Worm (Caenorhabditis elegans) whole organism, L3 larva: ENCODE results near the gene tofu-6.

ENCODE experiments used
- R02D3.7 ChIP-seq: fragments of 150-350 bp; optimal IDR thresholded peaks from 2 replicates; lab custom pipeline; 2014; ENCODE audit warnings: missing biosample characterization, missing genetic modification characterization
- ceh-16 ChIP-seq: sonication (generic microtip); optimal IDR thresholded peaks from 2 replicates; lab custom pipeline; 2017; ENCODE audit warnings: missing biosample characterization, missing genetic modification characterization
- ceh-28 ChIP-seq: fragments of 150-350 bp; optimal IDR thresholded peaks from 2 replicates; lab custom pipeline; 2014; ENCODE audit warnings: missing biosample characterization, missing genetic modification reagents, missing genetic modification characterization
- ceh-82 ChIP-seq: fragments of 150-350 bp; optimal IDR thresholded peaks from 2 replicates; lab custom pipeline; 2014; ENCODE audit warnings: missing biosample characterization, missing genetic modification characterization
- ceh-9 ChIP-seq: sonication (generic microtip); optimal IDR thresholded peaks from 2 replicates; lab custom pipeline; 2018; ENCODE audit warnings: missing biosample characterization, missing genetic modification characterization
- daf-12 ChIP-seq: fragments of 150-350 bp; optimal IDR thresholded peaks from 2 replicates; lab custom pipeline; 2014; ENCODE audit warnings: missing biosample characterization, missing genetic modification reagents, missing genetic modification characterization
- egl-27 ChIP-seq: sonication (generic microtip); optimal IDR thresholded peaks from 4 replicates; lab custom pipeline; 2017; ENCODE audit warnings: missing biosample characterization, missing genetic modification reagents, missing genetic modification characterization
- elt-1 ChIP-seq: fragments of 150-350 bp; optimal IDR thresholded peaks from 2 replicates; lab custom pipeline; 2014; ENCODE audit warnings: missing biosample characterization, missing genetic modification characterization
- elt-2 ChIP-seq: sonication (generic microtip); optimal IDR thresholded peaks from 2 replicates; lab custom pipeline; 2016; ENCODE audit warnings: missing genetic modification reagents, mild to moderate bottlenecking, missing genetic modification characterization, missing compliant biosample characterization
- elt-3 ChIP-seq, 3 experiments: fragments of 150-350 bp in 1 of 3; sonication (generic microtip) in 2 of 3; optimal IDR thresholded peaks; 2 replicates in 2 of 3; 4 replicates in 1 of 3; lab custom pipeline; 2014 to 2017; ENCODE audit warnings: missing biosample characterization in 3 of 3, missing genetic modification characterization in 3 of 3
- fkh-10 ChIP-seq: sonication (generic microtip); optimal IDR thresholded peaks from 2 replicates; lab custom pipeline; 2017; ENCODE audit warnings: missing biosample characterization, missing genetic modification reagents, missing genetic modification characterization
- fkh-2 ChIP-seq: fragments of 150-350 bp; optimal IDR thresholded peaks from 2 replicates; lab custom pipeline; 2014; ENCODE audit warnings: missing biosample characterization, missing genetic modification reagents, missing genetic modification characterization
- fos-1 ChIP-seq: fragments of 150-350 bp; optimal IDR thresholded peaks from 2 replicates; lab custom pipeline; 2014; ENCODE audit warnings: missing biosample characterization, missing genetic modification characterization
- hmg-11 ChIP-seq: sonication (generic microtip); optimal IDR thresholded peaks from 2 replicates; lab custom pipeline; 2016; ENCODE audit warnings: missing genetic modification characterization, missing compliant biosample characterization
- lin-15B ChIP-seq: fragments of 150-350 bp; optimal IDR thresholded peaks from 2 replicates; lab custom pipeline; 2014; ENCODE audit warnings: missing biosample characterization, missing genetic modification characterization
- lsy-12 ChIP-seq: sonication (generic microtip); optimal IDR thresholded peaks from 2 replicates; lab custom pipeline; 2016; ENCODE audit warnings: mild to moderate bottlenecking, missing genetic modification characterization, missing compliant biosample characterization
- mdl-1 ChIP-seq: fragments of 150-350 bp; optimal IDR thresholded peaks from 2 replicates; lab custom pipeline; 2014; ENCODE audit warnings: missing biosample characterization, missing genetic modification characterization
- mml-1 ChIP-seq: fragments of 150-350 bp; sonication (generic microtip); optimal IDR thresholded peaks from 3 replicates; lab custom pipeline; 2014; ENCODE audit warnings: missing biosample characterization, missing genetic modification characterization
- nfya-1 ChIP-seq: sonication (generic microtip); optimal IDR thresholded peaks from 2 replicates; lab custom pipeline; 2017; ENCODE audit warnings: missing genetic modification characterization, mild to moderate bottlenecking, missing compliant biosample characterization, antibody characterized with exemption, moderate library complexity; ENCODE audit not compliant: insufficient read depth
- nhr-12 ChIP-seq: fragments of 150-350 bp; optimal IDR thresholded peaks from 2 replicates; lab custom pipeline; 2014; ENCODE audit warnings: missing biosample characterization, missing genetic modification characterization
- nhr-23 ChIP-seq: fragments of 150-350 bp; optimal IDR thresholded peaks from 2 replicates; lab custom pipeline; 2014; ENCODE audit warnings: missing biosample characterization, missing genetic modification reagents, missing genetic modification characterization
- nhr-237 ChIP-seq: fragments of 150-350 bp; optimal IDR thresholded peaks from 2 replicates; lab custom pipeline; 2014; ENCODE audit warnings: missing biosample characterization, missing genetic modification characterization
- nhr-25 ChIP-seq: sonication (generic microtip); optimal IDR thresholded peaks from 2 replicates; lab custom pipeline; 2017; ENCODE audit warnings: missing biosample characterization, missing genetic modification characterization
- nhr-28 ChIP-seq: fragments of 150-350 bp; optimal IDR thresholded peaks from 2 replicates; lab custom pipeline; 2014; ENCODE audit warnings: missing biosample characterization, missing genetic modification characterization
- nhr-43 ChIP-seq: sonication (generic microtip); optimal IDR thresholded peaks from 2 replicates; lab custom pipeline; 2016; ENCODE audit warnings: mild to moderate bottlenecking, missing genetic modification characterization, missing compliant biosample characterization; ENCODE audit not compliant: poor library complexity, severe bottlenecking
- nhr-76 ChIP-seq: fragments of 150-350 bp; sonication (generic microtip); optimal IDR thresholded peaks from 5 replicates; lab custom pipeline; 2014; ENCODE audit warnings: missing biosample characterization, missing genetic modification characterization
- pha-4 ChIP-seq: fragments of 150-350 bp; optimal IDR thresholded peaks from 2 replicates; lab custom pipeline; 2014; ENCODE audit warnings: missing biosample characterization, missing genetic modification reagents, missing genetic modification characterization
- pqm-1 ChIP-seq: fragments of 150-350 bp; optimal IDR thresholded peaks from 2 replicates; lab custom pipeline; 2017; ENCODE audit warnings: missing biosample characterization, missing genetic modification characterization, inconsistent platforms
- sea-2 ChIP-seq: fragments of 150-350 bp; sonication (generic microtip); optimal IDR thresholded peaks from 4 replicates; lab custom pipeline; 2014; ENCODE audit warnings: missing biosample characterization, missing genetic modification reagents, missing genetic modification characterization
- skn-1 ChIP-seq: fragments of 150-350 bp; optimal IDR thresholded peaks from 2 replicates; lab custom pipeline; 2014; ENCODE audit warnings: missing biosample characterization, missing genetic modification characterization
- snpc-4 ChIP-seq: fragments of 150-350 bp; optimal IDR thresholded peaks from 2 replicates; lab custom pipeline; 2014; ENCODE audit warnings: missing biosample characterization, missing genetic modification characterization
- tbx-2 ChIP-seq: sonication (generic microtip); optimal IDR thresholded peaks from 2 replicates; lab custom pipeline; 2016; ENCODE audit warnings: mild to moderate bottlenecking, missing genetic modification characterization, missing compliant biosample characterization
- unc-39 ChIP-seq: sonication (generic microtip); optimal IDR thresholded peaks from 4 replicates; lab custom pipeline; 2017; ENCODE audit warnings: missing biosample characterization, missing genetic modification characterization
- unc-62 ChIP-seq: fragments of 150-350 bp; sonication (generic microtip); optimal IDR thresholded peaks from 4 replicates; lab custom pipeline; 2014; ENCODE audit warnings: missing biosample characterization, missing genetic modification reagents, missing genetic modification characterization
- zag-1 ChIP-seq: fragments of 150-350 bp; optimal IDR thresholded peaks from 2 replicates; lab custom pipeline; 2014; ENCODE audit warnings: missing biosample characterization, missing genetic modification characterization

Gene tofu-6

ce11 chrII:5429522-5430257 is 8.6 kb downstream of the tofu-6 start, which contains the start of the genes F07F6.4 and F07F6.2:
Gene F07F6.4, minus strand, starts transcription at chrII:5429572.
Gene F07F6.2, plus strand, starts transcription at chrII:5430207.
- TF ChIP-seq lsy-12 (tag; lab: Kevin White, UChicago): no peak
- TF ChIP-seq mml-1 (tag; lab: Kevin White, UChicago): no peak
- TF ChIP-seq nhr-43 (tag; lab: Kevin White, UChicago): no peak
- peak; percentile 49 for TF ChIP-seq elt-2 (tag; lab: Kevin White, UChicago)
- peak; percentile 22 for TF ChIP-seq hmg-11
- no peak for TF ChIP-seq nhr-28
- peak; percentile 41 for TF ChIP-seq snpc-4
- no peak for TF ChIP-seq fkh-2 (tag; lab: Kevin White, UChicago)
- no peak for TF ChIP-seq ceh-16
- no peak for TF ChIP-seq elt-1 (tag; lab: Kevin White, UChicago)
- TF ChIP-seq fkh-10 (GFP tag; lab: Kevin White, UChicago): no peak
- no peak for TF ChIP-seq zag-1 (tag; lab: Kevin White, UChicago)
- peak; percentile 28 for TF ChIP-seq lin-15B
- TF ChIP-seq nfya-1 (tag; lab: Kevin White, UChicago): peak; percentile 31
- TF ChIP-seq nhr-25 (tag; lab: Kevin White, UChicago): peak; percentile 7
- no peak for TF ChIP-seq ceh-9 (tag; lab: Kevin White, UChicago)
- TF ChIP-seq nhr-237 (tag; lab: Kevin White, UChicago): no peak
- TF ChIP-seq, all 47 proteins: peak for 6

ce11 chrII:5433069-5433468 is 12.0 kb downstream of the tofu-6 start, which contains the start of gene srx-114:
Gene srx-114, minus strand, starts transcription at chrII:5433169.
- TF ChIP-seq zag-1 (tag; lab: Kevin White, UChicago) (no peak), nhr-43 (tag; lab: Kevin White, UChicago) (no peak), ceh-28 (tag; lab: Kevin White, UChicago) (no peak), fos-1 (tag; lab: Kevin White, UChicago) (no peak), elt-2 (tag; lab: Kevin White, UChicago) (no peak), mdl-1 (tag; lab: Kevin White, UChicago) (no peak), nhr-25 (tag; lab: Kevin White, UChicago) (no peak), elt-3 (tag; optimal IDR thresholded peaks at IDR 0.05; lab: Kevin White, UChicago) (no peak), nhr-12 (tag; lab: Kevin White, UChicago) (no peak), tbx-2 (tag; lab: Kevin White, UChicago) (no peak), hmg-11 (no peak), nhr-76 (no peak), skn-1 (tag; lab: Kevin White, UChicago) (no peak), nhr-28 (no peak), pha-4 (no peak), ceh-16 (no peak)

ce11 chrII:5436833-5437232 is 15.8 kb downstream of the tofu-6 start, which contains the start of gene dct-5:
Gene dct-5, minus strand, starts transcription at chrII:5436933.
- TF ChIP-seq nhr-25 (tag; lab: Kevin White, UChicago) (peak; percentile 29), daf-12 (no peak)

- TF ChIP-seq nhr-23: no peak
- TF ChIP-seq sea-2 (GFP tag; lab: Kevin White, UChicago): no peak
- no peak for TF ChIP-seq ceh-9 (tag; lab: Kevin White, UChicago)
- TF ChIP-seq elt-3 (tag; optimal IDR thresholded peaks at IDR 0.05; lab: Kevin White, UChicago): no peak
- no peak for TF ChIP-seq ceh-16
- no peak for TF ChIP-seq unc-39 (tag; lab: Kevin White, UChicago)
- no peak for TF ChIP-seq egl-27 (tag; lab: Kevin White, UChicago)
- TF ChIP-seq R02D3.7 (tag; lab: Kevin White, UChicago): no peak
- no peak for TF ChIP-seq nhr-12 (tag; lab: Kevin White, UChicago)
- no peak for TF ChIP-seq ceh-82 (tag; lab: Kevin White, UChicago)
- TF ChIP-seq nhr-25 (tag; lab: Kevin White, UChicago): no peak
- TF ChIP-seq unc-62: no peak
- no peak for TF ChIP-seq pqm-1 (tag; lab: Kevin White, UChicago)
Observed at ce11 chrII:5437586-5437985, 16.5 kb downstream of the tofu-6 start, which contains the start of gene F07F6.1. Gene F07F6.1, plus strand, starts transcription at chrII:5437886.
